Fruit fly (Drosophila melanogaster) whole organism, wandering third instar larva: Measurements from ENCODE around the gene Ktl.

Source experiments
- Abd-B ChIP-seq: fragments of >200 bp; optimal IDR thresholded peaks from 2 replicates; lab custom pipeline; 2017; ENCODE audit warnings: missing biosample characterization, missing genetic modification characterization
- CG9705 ChIP-seq: fragments of 200-800 bp; sonication (Bioruptor generic); optimal IDR thresholded peaks from 2 replicates; lab custom pipeline; 2018; ENCODE audit warnings: missing biosample characterization, mild to moderate bottlenecking, missing genetic modification characterization
- CrebA ChIP-seq: fragments of 200-800 bp; sonication (Bioruptor generic); optimal IDR thresholded peaks from 2 replicates; lab custom pipeline; 2016; ENCODE audit warnings: missing biosample characterization, mild to moderate bottlenecking, missing genetic modification characterization, borderline replicate concordance
- Dfd ChIP-seq: fragments of >200 bp; optimal IDR thresholded peaks from 2 replicates; lab custom pipeline; 2017; ENCODE audit warnings: missing biosample characterization, missing genetic modification characterization
- Dif ChIP-seq: fragments of 200-275, 200-300 bp; sonication (Bioruptor generic); optimal IDR thresholded peaks from 2 replicates; lab custom pipeline; 2018; ENCODE audit warnings: missing biosample characterization, missing genetic modification characterization; ENCODE audit not compliant: partially characterized antibody
- GATAd ChIP-seq: sonication (Bioruptor generic); optimal IDR thresholded peaks from 2 replicates; lab custom pipeline; 2016; ENCODE audit warnings: missing biosample characterization, missing genetic modification characterization
- HLH106 ChIP-seq: fragments of 200-800 bp; optimal IDR thresholded peaks from 3 replicates; lab custom pipeline; 2019; ENCODE audit warnings: missing biosample characterization, mild to moderate bottlenecking, missing genetic modification characterization, moderate library complexity
- Hnf4 ChIP-seq: fragments of 200-800 bp; sonication (Bioruptor generic); optimal IDR thresholded peaks from 2 replicates; lab custom pipeline; 2016; ENCODE audit warnings: missing biosample characterization, mild to moderate bottlenecking, missing genetic modification characterization
- Hr78 ChIP-seq: fragments of >200 bp; optimal IDR thresholded peaks from 2 replicates; lab custom pipeline; 2017; ENCODE audit warnings: missing biosample characterization, missing genetic modification characterization
- Mio ChIP-seq: sonication (Bioruptor generic); optimal IDR thresholded peaks from 2 replicates; lab custom pipeline; 2016; ENCODE audit warnings: missing biosample characterization, missing genetic modification characterization
- Myc ChIP-seq: fragments of >200 bp; optimal IDR thresholded peaks from 2 replicates; lab custom pipeline; 2017
- N ChIP-seq: fragments of >200 bp; optimal IDR thresholded peaks from 2 replicates; lab custom pipeline; 2018; ENCODE audit warnings: missing biosample characterization, missing external identifiers, missing genetic modification characterization
- OdsH ChIP-seq: fragments of 200-800 bp; sonication (Bioruptor generic); optimal IDR thresholded peaks from 2 replicates; lab custom pipeline; 2016; ENCODE audit warnings: missing biosample characterization, mild to moderate bottlenecking, missing genetic modification characterization
- Rel ChIP-seq, 2 experiments: fragments of 200-800 bp; sonication (Bioruptor generic) in 1 of 2; optimal IDR thresholded peaks; 2 replicates in 1 of 2; 3 replicates in 1 of 2; lab custom pipeline; 2016 to 2019; ENCODE audit warnings: mild to moderate bottlenecking in 2 of 2, missing biosample characterization in 2 of 2, missing genetic modification characterization in 2 of 2, moderate library complexity in 1 of 2
- Sp1 ChIP-seq: fragments of 200-800 bp; sonication (Bioruptor generic); optimal IDR thresholded peaks from 3 replicates; lab custom pipeline; 2019; ENCODE audit warnings: missing biosample characterization, mild to moderate bottlenecking, missing genetic modification characterization, moderate library complexity
- Vsx2 ChIP-seq: fragments of 200-300, 225-300 bp; sonication (Bioruptor generic); optimal IDR thresholded peaks from 2 replicates; lab custom pipeline; 2018; ENCODE audit warnings: missing biosample characterization, missing genetic modification characterization; ENCODE audit not compliant: partially characterized antibody
- br ChIP-seq: fragments of 200-800 bp; sonication (Bioruptor generic); optimal IDR thresholded peaks from 2 replicates; lab custom pipeline; 2016; ENCODE audit warnings: missing biosample characterization, missing genetic modification characterization
- brk ChIP-seq: fragments of 200-800 bp; sonication (Bioruptor generic); optimal IDR thresholded peaks from 2 replicates; lab custom pipeline; 2016; ENCODE audit warnings: missing biosample characterization, mild to moderate bottlenecking, missing genetic modification characterization
- ey ChIP-seq: fragments of 200-800 bp; sonication (Bioruptor generic); optimal IDR thresholded peaks from 2 replicates; lab custom pipeline; 2016; ENCODE audit warnings: missing biosample characterization, missing genetic modification characterization
- foxo ChIP-seq, 2 experiments: fragments of 200-800 bp; sonication (Bioruptor generic); optimal IDR thresholded peaks; 2 replicates in 1 of 2; 3 replicates in 1 of 2; lab custom pipeline; 2016 to 2017; ENCODE audit warnings: missing biosample characterization in 2 of 2, missing genetic modification characterization in 2 of 2
- fru ChIP-seq: fragments of 200-800 bp; sonication (Bioruptor generic); optimal IDR thresholded peaks from 3 replicates; lab custom pipeline; 2016; ENCODE audit warnings: missing biosample characterization, mild to moderate bottlenecking, missing genetic modification characterization
- h ChIP-seq: fragments of 200-800 bp; sonication (Bioruptor generic); optimal IDR thresholded peaks from 3 replicates; lab custom pipeline; 2016; ENCODE audit warnings: missing biosample characterization, mild to moderate bottlenecking, missing genetic modification characterization
- jim ChIP-seq: fragments of 175-275, 200-325 bp; sonication (Bioruptor generic); optimal IDR thresholded peaks from 2 replicates; lab custom pipeline; 2016; ENCODE audit warnings: missing biosample characterization, mild to moderate bottlenecking, missing genetic modification characterization
- lola ChIP-seq: fragments of >200 bp; optimal IDR thresholded peaks from 2 replicates; lab custom pipeline; 2017; ENCODE audit warnings: missing biosample characterization, missing genetic modification characterization
- pan ChIP-seq: fragments of >200 bp; optimal IDR thresholded peaks from 2 replicates; lab custom pipeline; 2017
- psq ChIP-seq: fragments of 200-800 bp; sonication (Bioruptor generic); optimal IDR thresholded peaks from 3 replicates; lab custom pipeline; 2017; ENCODE audit warnings: missing biosample characterization, mild to moderate bottlenecking, missing genetic modification characterization, moderate library complexity
- sage ChIP-seq: fragments of 200-800 bp; sonication (Bioruptor generic); optimal IDR thresholded peaks from 2 replicates; lab custom pipeline; 2016; ENCODE audit warnings: missing biosample characterization, mild to moderate bottlenecking, missing genetic modification characterization
- tai ChIP-seq: sonication (Bioruptor generic); optimal IDR thresholded peaks from 2 replicates; lab custom pipeline; 2016; ENCODE audit warnings: missing biosample characterization, missing genetic modification characterization
- usp ChIP-seq: fragments of >200 bp; optimal IDR thresholded peaks from 2 replicates; lab custom pipeline; 2017; ENCODE audit warnings: missing biosample characterization, missing genetic modification characterization
- woc ChIP-seq: sonication (Bioruptor generic); optimal IDR thresholded peaks from 2 replicates; lab custom pipeline; 2016; ENCODE audit warnings: missing biosample characterization, mild to moderate bottlenecking, missing genetic modification characterization

The Ktl gene

DNA sequence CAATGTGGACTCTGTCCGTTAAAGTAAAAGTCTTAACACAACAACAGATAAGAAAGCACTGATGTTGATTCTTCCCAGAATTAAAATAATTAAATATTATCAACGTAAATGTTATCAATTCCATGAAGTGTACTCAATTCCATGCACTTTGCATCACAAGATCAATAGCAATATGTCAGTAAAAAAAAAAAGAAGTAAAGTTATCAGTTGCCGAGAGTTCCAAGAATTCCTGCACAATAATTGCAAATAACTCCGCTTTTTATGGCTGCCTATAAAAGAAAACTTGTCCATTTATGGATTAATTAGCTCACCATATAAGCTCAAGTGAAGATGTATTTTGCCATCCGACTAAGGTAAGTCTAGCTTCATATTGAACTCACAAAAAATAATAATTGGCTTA is 19.7 kb downstream of the Ktl start, which contains the start of gene TotZ:
TotZ (plus strand) TSS at position 301 of the 400 bp plus-strand sequence.
- no peak for TF ChIP-seq tai
- no peak for TF ChIP-seq CrebA
- TF ChIP-seq h = no peak
- TF ChIP-seq foxo (GFP tag; optimal IDR thresholded peaks at IDR 0.05; lab: Kevin White, UChicago) = no peak
- no peak for TF ChIP-seq Sp1 (GFP tag; lab: Kevin White, UChicago)
- TF ChIP-seq Rel (GFP tag; optimal IDR thresholded peaks at IDR 0.05; lab: Kevin White, UChicago) = no peak
- no peak for TF ChIP-seq Rel (tag; optimal IDR thresholded peaks at IDR 0.05; lab: Kevin White, UChicago)
- TF ChIP-seq CG9705 = no peak
- TF ChIP-seq jim (GFP tag; lab: Kevin White, UChicago) = no peak
- no peak for TF ChIP-seq Dif
- no peak for TF ChIP-seq Mio
- no peak for TF ChIP-seq br (GFP tag; lab: Kevin White, UChicago)
- no peak for TF ChIP-seq Hnf4 (GFP tag; lab: Kevin White, UChicago)

DNA sequence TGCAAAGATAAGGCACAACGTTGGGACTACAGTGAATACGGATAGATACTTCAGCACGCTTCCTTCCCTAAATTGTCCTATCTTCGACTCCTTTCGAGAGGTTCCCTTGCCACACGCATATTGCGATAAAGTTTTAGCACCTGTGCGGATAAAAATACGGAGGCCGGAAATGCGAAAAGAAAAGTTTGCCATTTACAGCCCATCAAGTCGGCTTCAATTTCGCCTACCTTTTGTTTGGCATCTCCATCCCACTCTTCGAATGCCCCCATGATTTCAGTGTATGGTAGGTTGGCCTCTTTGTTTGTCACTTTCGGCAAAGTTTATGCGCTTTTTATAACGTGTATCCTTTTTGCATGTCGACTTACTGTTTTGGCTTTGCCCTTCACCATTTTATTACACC is 20.4 kb downstream of the Ktl start:
- TF ChIP-seq h (no peak), pan (lab: Kevin White, UChicago) (no peak), Mio (no peak), Dfd (GFP tag; lab: Kevin White, UChicago) (no peak), br (GFP tag; lab: Kevin White, UChicago) (no peak), Hr78 (GFP tag; lab: Kevin White, UChicago) (no peak), Sp1 (GFP tag; lab: Kevin White, UChicago) (no peak), GATAd (no peak), HLH106 (tag; lab: Kevin White, UChicago) (no peak), Abd-B (GFP tag; lab: Kevin White, UChicago) (no peak)

DNA sequence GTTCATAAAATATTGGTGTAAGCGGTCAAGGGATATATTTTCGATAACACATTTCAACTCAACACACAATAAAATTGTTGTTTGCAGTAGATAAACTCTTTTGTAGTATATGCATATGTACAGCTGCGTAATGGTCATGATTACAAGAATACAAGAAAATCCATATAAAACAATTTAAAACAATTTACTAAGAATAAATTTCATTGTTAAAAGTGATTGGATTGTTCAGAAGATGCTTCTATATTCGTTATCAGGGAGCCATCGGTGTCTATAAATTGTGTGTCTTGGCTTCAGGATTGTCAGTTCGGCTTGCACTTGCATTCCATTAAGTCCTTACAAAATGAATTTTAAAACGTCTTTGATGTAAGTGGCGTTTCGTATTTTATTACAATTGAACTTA is 23.5 kb downstream of the Ktl start, which contains the start of gene TotB:
TotB (plus strand) TSS at position 301 of the 400 bp plus-strand sequence.
- TF ChIP-seq Hnf4 (GFP tag; lab: Kevin White, UChicago) (no peak), CrebA (no peak), Vsx2 (GFP tag; lab: Kevin White, UChicago) (no peak), GATAd (no peak), woc (GFP tag; lab: Kevin White, UChicago) (no peak), br (GFP tag; lab: Kevin White, UChicago) (no peak), OdsH (GFP tag; lab: Kevin White, UChicago) (no peak), Myc (lab: Kevin White, UChicago) (no peak), sage (no peak), Mio (no peak)

DNA sequence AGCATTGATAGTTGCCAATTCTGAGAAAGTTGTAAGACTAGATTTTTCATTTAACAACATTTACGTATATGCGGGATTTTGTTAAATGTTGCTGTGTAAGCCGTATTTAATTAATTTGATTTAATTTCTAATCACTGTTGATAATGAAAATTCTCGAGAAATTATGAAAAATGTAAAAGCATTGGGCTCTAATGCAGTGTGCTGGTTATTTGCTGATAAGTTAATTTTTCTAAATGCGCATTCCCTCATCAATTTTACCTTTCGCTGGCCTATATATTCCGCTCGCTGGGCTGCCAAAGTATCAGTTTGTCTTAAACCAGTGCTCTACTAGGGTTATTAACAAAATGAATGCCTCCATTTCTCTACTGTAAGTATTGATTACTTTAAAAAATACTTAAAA is 24.4 kb downstream of the Ktl start, which contains the start of gene TotC:
TotC (plus strand) TSS at position 301 of the 400 bp plus-strand sequence.
- TF ChIP-seq Mio = no peak
- no peak for TF ChIP-seq N (GFP tag; lab: Kevin White, UChicago)
- TF ChIP-seq psq (GFP tag; lab: Kevin White, UChicago) = no peak
- TF ChIP-seq Vsx2 (GFP tag; lab: Kevin White, UChicago) = no peak
- no peak for TF ChIP-seq lola (GFP tag; lab: Kevin White, UChicago)
- no peak for TF ChIP-seq OdsH (GFP tag; lab: Kevin White, UChicago)
- TF ChIP-seq tai = no peak
- TF ChIP-seq Hr78 (GFP tag; lab: Kevin White, UChicago) = no peak
- TF ChIP-seq GATAd = no peak
- no peak for TF ChIP-seq foxo (GFP tag; optimal IDR thresholded peaks at IDR 0.05; lab: Kevin White, UChicago)
- no peak for TF ChIP-seq Dif
- TF ChIP-seq fru (GFP tag; lab: Kevin White, UChicago) = no peak
- TF ChIP-seq ey (GFP tag; lab: Kevin White, UChicago) = no peak
- TF ChIP-seq sage = no peak
- TF ChIP-seq brk (GFP tag; lab: Kevin White, UChicago) = no peak
- no peak for TF ChIP-seq usp (GFP tag; lab: Kevin White, UChicago)
- TF ChIP-seq Hnf4 (GFP tag; lab: Kevin White, UChicago) = no peak
- TF ChIP-seq Myc (lab: Kevin White, UChicago) = no peak
- TF ChIP-seq, all 38 proteins: peak for 0

DNA sequence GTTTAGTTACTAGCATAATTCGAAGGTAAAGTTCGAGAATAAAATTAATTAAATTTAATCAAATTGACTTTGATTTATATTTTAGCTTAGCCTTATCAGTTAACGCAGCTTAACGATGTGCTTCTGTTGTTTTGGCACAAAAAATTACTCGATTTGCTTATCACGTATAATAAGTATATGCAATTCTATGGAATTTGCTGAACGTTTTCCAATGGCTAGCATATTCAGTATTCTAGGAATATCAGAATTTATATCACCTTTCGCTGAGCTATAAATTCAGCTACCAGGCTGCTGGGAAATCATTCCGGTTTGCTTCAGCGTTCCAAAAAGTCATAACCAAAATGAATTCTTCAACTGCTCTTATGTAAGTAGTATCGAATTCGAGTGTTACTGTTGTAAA is 26.4 kb downstream of the Ktl start, which contains the start of gene TotA:
TotA (plus strand) TSS at position 301 of the 400 bp plus-strand sequence.
- TF ChIP-seq h = no peak
- TF ChIP-seq Myc (lab: Kevin White, UChicago) = no peak
- no peak for TF ChIP-seq woc (GFP tag; lab: Kevin White, UChicago)
- TF ChIP-seq CrebA = no peak
